Fruit fly (Drosophila melanogaster): ENCODE measurements around the gene ppan.

- no peak for TF ChIP-seq psq (optimal IDR thresholded peaks at IDR 0.05)
- TF ChIP-seq Dll (optimal IDR thresholded peaks at IDR 0.05), result no peak
- TF ChIP-seq CG8478 (optimal IDR thresholded peaks at IDR 0.05), result no peak
- no peak for TF ChIP-seq pan (optimal IDR thresholded peaks at IDR 0.05)
- no peak for TF ChIP-seq usp (GFP tag; optimal IDR thresholded peaks at IDR 0.05)
Measured at dm6 chr3R:21090230-21091021, 25.6 kb upstream of the ppan start.

All from whole organism.